Fruit fly (Drosophila melanogaster) whole organism, embryonic: ENCODE results near the gene CG13012.

Source experiments
- B-H1 ChIP-seq: fragments of 200-800 bp; sonication (Bioruptor generic); IDR thresholded peaks from 3 replicates; pipeline ENCODE4 v1.3.6; 2022; ENCODE audit warnings: missing biosample characterization, missing genetic modification characterization
- CG1024 ChIP-seq: fragments of 200-800 bp; sonication (Bioruptor generic); IDR thresholded peaks from 2 replicates; pipeline ENCODE4 v1.3.6; 2022; ENCODE audit warnings: missing biosample characterization, missing genetic modification characterization
- CG11093 ChIP-seq: fragments of 200-800 bp; sonication (Bioruptor generic); IDR thresholded peaks from 3 replicates; pipeline ENCODE4 v1.3.6; 2022; ENCODE audit warnings: missing biosample characterization, missing genetic modification characterization
- CG11695 ChIP-seq: fragments of 200-800 bp; sonication (Bioruptor generic); IDR thresholded peaks from 3 replicates; pipeline ENCODE4 v1.3.6; 2022; ENCODE audit warnings: missing biosample characterization, missing genetic modification characterization
- CG11696 ChIP-seq: fragments of 200-800 bp; sonication (Bioruptor generic); IDR thresholded peaks from 2 replicates; pipeline ENCODE4 v1.3.6; 2022; ENCODE audit warnings: missing biosample characterization, missing genetic modification characterization
- CG12071 ChIP-seq: fragments of 200-800 bp; sonication (Bioruptor generic); optimal IDR thresholded peaks from 3 replicates; lab custom pipeline; 2018; ENCODE audit warnings: missing biosample characterization, mild to moderate bottlenecking, missing genetic modification characterization
- CG13424 ChIP-seq: fragments of 200-800 bp; sonication (Bioruptor generic); optimal IDR thresholded peaks from 2 replicates; lab custom pipeline; 2019; ENCODE audit warnings: missing biosample characterization, mild to moderate bottlenecking, missing genetic modification characterization, moderate library complexity
- CG14014 ChIP-seq: fragments of 200-800 bp; sonication (Bioruptor generic); IDR thresholded peaks from 2 replicates; pipeline ENCODE4 v1.3.6; 2022; ENCODE audit warnings: missing biosample characterization, missing genetic modification characterization
- CG17328 ChIP-seq: fragments of 200-800 bp; sonication (Bioruptor generic); IDR thresholded peaks from 2 replicates; pipeline ENCODE4 v1.3.6; 2022; ENCODE audit warnings: missing biosample characterization, missing genetic modification characterization
- CG17359 ChIP-seq: fragments of 200-800 bp; sonication (Bioruptor generic); optimal IDR thresholded peaks from 3 replicates; lab custom pipeline; 2018; ENCODE audit warnings: missing biosample characterization, mild to moderate bottlenecking, missing genetic modification characterization, moderate library complexity
- CG17829 ChIP-seq: fragments of 200-800 bp; optimal IDR thresholded peaks from 2 replicates; lab custom pipeline; 2019; ENCODE audit warnings: missing biosample characterization, mild to moderate bottlenecking, missing genetic modification characterization, moderate library complexity
- CG1832 ChIP-seq: fragments of 200-800 bp; sonication (Bioruptor generic); optimal IDR thresholded peaks from 2 replicates; lab custom pipeline; 2017; ENCODE audit warnings: missing biosample characterization, mild to moderate bottlenecking, missing genetic modification characterization, inconsistent platforms
- CG2120 ChIP-seq: fragments of 200-800 bp; sonication (Bioruptor generic); optimal IDR thresholded peaks from 3 replicates; lab custom pipeline; 2016; ENCODE audit warnings: missing biosample characterization, missing genetic modification characterization
- CG30403 ChIP-seq: fragments of 200-800 bp; sonication (Bioruptor generic); optimal IDR thresholded peaks from 3 replicates; lab custom pipeline; 2016; ENCODE audit warnings: missing biosample characterization, missing genetic modification characterization
- CG4617 ChIP-seq: fragments of 200-800 bp; sonication (Bioruptor generic); optimal IDR thresholded peaks from 3 replicates; lab custom pipeline; 2016; ENCODE audit warnings: missing biosample characterization, missing genetic modification characterization, borderline replicate concordance
- CG7271 ChIP-seq: fragments of 200-800 bp; sonication (Bioruptor generic); optimal IDR thresholded peaks from 2 replicates; lab custom pipeline; 2018; ENCODE audit warnings: missing biosample characterization, mild to moderate bottlenecking, missing genetic modification characterization, moderate library complexity
- CTCF ChIP-seq: fragments of 200-800 bp; sonication (Bioruptor generic); optimal IDR thresholded peaks from 2 replicates; lab custom pipeline; 2017; ENCODE audit warnings: missing biosample characterization, mild to moderate bottlenecking, missing genetic modification characterization, moderate library complexity
- Dip2 ChIP-seq: fragments of 200-800 bp; sonication (Bioruptor generic); IDR thresholded peaks from 2 replicates; pipeline ENCODE4 v1.3.6; 2022; ENCODE audit warnings: missing biosample characterization, missing genetic modification characterization
- GATAe ChIP-seq: fragments of 200-800 bp; sonication (Bioruptor generic); conservative IDR thresholded peaks from 2 replicates; pipeline ENCODE4 v1.3.6; 2022; ENCODE audit warnings: missing biosample characterization, missing genetic modification characterization
- HLH54F ChIP-seq: fragments of 200-800 bp; sonication (Bioruptor generic); optimal IDR thresholded peaks from 3 replicates; lab custom pipeline; 2016; ENCODE audit warnings: missing biosample characterization, missing genetic modification characterization
- HmgZ ChIP-seq: fragments of 200-800 bp; sonication (Bioruptor generic); optimal IDR thresholded peaks from 2 replicates; lab custom pipeline; 2018; ENCODE audit warnings: missing biosample characterization, mild to moderate bottlenecking, missing genetic modification characterization
- MTF-1 ChIP-seq: fragments of 200-800 bp; sonication (Bioruptor generic); optimal IDR thresholded peaks from 2 replicates; lab custom pipeline; 2018; ENCODE audit warnings: missing biosample characterization, mild to moderate bottlenecking, missing genetic modification characterization, borderline replicate concordance
- Myb ChIP-seq: fragments of 200-800 bp; sonication (Bioruptor generic); optimal IDR thresholded peaks from 2 replicates; lab custom pipeline; 2016; ENCODE audit warnings: missing biosample characterization, missing genetic modification characterization
- Opbp ChIP-seq: fragments of 200-800 bp; sonication (Bioruptor generic); IDR thresholded peaks from 3 replicates; pipeline ENCODE4 v1.3.6; 2022; ENCODE audit warnings: missing biosample characterization, missing genetic modification characterization; ENCODE audit not compliant: partially characterized antibody
- Side ChIP-seq: fragments of 200-800 bp; sonication (Bioruptor generic); optimal IDR thresholded peaks from 2 replicates; lab custom pipeline; 2016; ENCODE audit warnings: missing biosample characterization, missing genetic modification characterization
- Trl ChIP-seq, 3 experiments: fragments of >200 bp in 2 of 3; fragments of 200-800 bp in 1 of 3; sonication (Bioruptor generic) in 1 of 3; optimal IDR thresholded peaks; 2 replicates in 1 of 3; 3 replicates in 2 of 3; lab custom pipeline; 2016 to 2017; ENCODE audit warnings: missing biosample characterization in 1 of 3, missing genetic modification characterization in 1 of 3
- ara ChIP-seq: fragments of 200-800 bp; sonication (Bioruptor generic); IDR thresholded peaks from 2 replicates; pipeline ENCODE4 v1.3.6; 2022; ENCODE audit warnings: missing biosample characterization, missing genetic modification characterization
- bcd ChIP-seq: fragments of 200-800 bp; sonication (Bioruptor generic); optimal IDR thresholded peaks from 2 replicates; lab custom pipeline; 2017; ENCODE audit warnings: missing biosample characterization, mild to moderate bottlenecking, missing genetic modification characterization
- corto ChIP-seq: fragments of 200-800 bp; sonication (Bioruptor generic); optimal IDR thresholded peaks from 2 replicates; lab custom pipeline; 2016; ENCODE audit warnings: missing biosample characterization, mild to moderate bottlenecking, missing genetic modification characterization, moderate library complexity
- crol ChIP-seq: fragments of 200-800 bp; sonication (Bioruptor generic); IDR thresholded peaks from 2 replicates; pipeline ENCODE4 v1.3.6; 2022; ENCODE audit warnings: missing biosample characterization, missing genetic modification characterization
- fd102C ChIP-seq: fragments of 200-800 bp; sonication (Bioruptor generic); optimal IDR thresholded peaks from 2 replicates; lab custom pipeline; 2018; ENCODE audit warnings: missing biosample characterization, mild to moderate bottlenecking, missing genetic modification characterization, moderate library complexity
- gcm ChIP-seq: fragments of 200-800 bp; sonication (Bioruptor generic); optimal IDR thresholded peaks from 2 replicates; lab custom pipeline; 2019; ENCODE audit warnings: missing biosample characterization, mild to moderate bottlenecking, missing genetic modification characterization, moderate library complexity
- gem ChIP-seq: fragments of 200-800 bp; sonication (Bioruptor generic); optimal IDR thresholded peaks from 2 replicates; lab custom pipeline; 2019; ENCODE audit warnings: missing biosample characterization, mild to moderate bottlenecking, missing genetic modification characterization, moderate library complexity
- gt ChIP-seq: fragments of 200-800 bp; sonication (Bioruptor generic); IDR thresholded peaks from 2 replicates; pipeline ENCODE4 v1.3.6; 2022; ENCODE audit warnings: missing biosample characterization, missing genetic modification characterization
- ind ChIP-seq: fragments of 200-800 bp; sonication (Bioruptor generic); optimal IDR thresholded peaks from 3 replicates; lab custom pipeline; 2016; ENCODE audit warnings: missing biosample characterization, missing genetic modification characterization
- kah ChIP-seq: fragments of 200-800 bp; sonication (Bioruptor generic); optimal IDR thresholded peaks from 2 replicates; lab custom pipeline; 2018; ENCODE audit warnings: missing biosample characterization, mild to moderate bottlenecking, missing genetic modification characterization
- kni ChIP-seq: fragments of 200-800 bp; sonication (Bioruptor generic); optimal IDR thresholded peaks from 3 replicates; lab custom pipeline; 2017; ENCODE audit warnings: mild to moderate bottlenecking, missing biosample characterization, missing genetic modification reagents, missing genetic modification characterization
- lab ChIP-seq: fragments of 200-800 bp; sonication (Bioruptor generic); optimal IDR thresholded peaks from 3 replicates; lab custom pipeline; 2017; ENCODE audit warnings: missing biosample characterization, missing genetic modification characterization, mild to moderate bottlenecking, moderate library complexity, missing genetic modification reagents
- lmd ChIP-seq: fragments of 200-800 bp; sonication (Bioruptor generic); IDR thresholded peaks from 2 replicates; pipeline ENCODE4 v1.3.6; 2022; ENCODE audit warnings: missing biosample characterization, missing genetic modification characterization
- p53 ChIP-seq: fragments of 200-800 bp; sonication (Bioruptor generic); optimal IDR thresholded peaks from 2 replicates; lab custom pipeline; 2016; ENCODE audit warnings: missing biosample characterization, missing genetic modification characterization
- sens ChIP-seq: fragments of 200-800 bp; sonication (Bioruptor generic); peaks from one replicate; lab custom pipeline; 2016; ENCODE audit warnings: missing biosample characterization, missing genetic modification characterization
- seq ChIP-seq: fragments of 200-800 bp; sonication (Bioruptor generic); IDR thresholded peaks from 2 replicates; pipeline ENCODE4 v1.3.6; 2022; ENCODE audit warnings: missing biosample characterization, missing genetic modification characterization
- stwl ChIP-seq: fragments of 200-800 bp; sonication (Bioruptor generic); optimal IDR thresholded peaks from 3 replicates; lab custom pipeline; 2018; ENCODE audit warnings: missing biosample characterization, mild to moderate bottlenecking, missing genetic modification characterization, moderate library complexity
- sug ChIP-seq: fragments of 200-800 bp; optimal IDR thresholded peaks from 2 replicates; lab custom pipeline; 2019; ENCODE audit warnings: missing biosample characterization, mild to moderate bottlenecking, missing genetic modification characterization, moderate library complexity
- tgo ChIP-seq: fragments of 200-800 bp; sonication (Bioruptor generic); IDR thresholded peaks from 3 replicates; pipeline ENCODE4 v1.3.6; 2022; ENCODE audit warnings: missing biosample characterization, missing genetic modification characterization
- tll ChIP-seq, 2 experiments: fragments of 200-800 bp in 1 of 2; fragments of >200 bp in 1 of 2; sonication (Bioruptor generic) in 1 of 2; optimal IDR thresholded peaks; 2 replicates each; lab custom pipeline; 2017 to 2019; ENCODE audit warnings: missing biosample characterization in 2 of 2, missing genetic modification characterization in 2 of 2, mild to moderate bottlenecking in 1 of 2, moderate library complexity in 1 of 2
- vvl ChIP-seq: fragments of 200-800 bp; sonication (Bioruptor generic); IDR thresholded peaks from 2 replicates; pipeline ENCODE4 v1.3.6; 2022; ENCODE audit warnings: missing biosample characterization, missing genetic modification characterization
- yki ChIP-seq: fragments of >200 bp; optimal IDR thresholded peaks from 3 replicates; lab custom pipeline; 2018
- zfh1 ChIP-seq: fragments of 200-800 bp; sonication (Bioruptor generic); IDR thresholded peaks from 3 replicates; pipeline ENCODE4 v1.3.6; 2022; ENCODE audit warnings: missing biosample characterization, missing genetic modification characterization

Gene CG13012

DNA sequence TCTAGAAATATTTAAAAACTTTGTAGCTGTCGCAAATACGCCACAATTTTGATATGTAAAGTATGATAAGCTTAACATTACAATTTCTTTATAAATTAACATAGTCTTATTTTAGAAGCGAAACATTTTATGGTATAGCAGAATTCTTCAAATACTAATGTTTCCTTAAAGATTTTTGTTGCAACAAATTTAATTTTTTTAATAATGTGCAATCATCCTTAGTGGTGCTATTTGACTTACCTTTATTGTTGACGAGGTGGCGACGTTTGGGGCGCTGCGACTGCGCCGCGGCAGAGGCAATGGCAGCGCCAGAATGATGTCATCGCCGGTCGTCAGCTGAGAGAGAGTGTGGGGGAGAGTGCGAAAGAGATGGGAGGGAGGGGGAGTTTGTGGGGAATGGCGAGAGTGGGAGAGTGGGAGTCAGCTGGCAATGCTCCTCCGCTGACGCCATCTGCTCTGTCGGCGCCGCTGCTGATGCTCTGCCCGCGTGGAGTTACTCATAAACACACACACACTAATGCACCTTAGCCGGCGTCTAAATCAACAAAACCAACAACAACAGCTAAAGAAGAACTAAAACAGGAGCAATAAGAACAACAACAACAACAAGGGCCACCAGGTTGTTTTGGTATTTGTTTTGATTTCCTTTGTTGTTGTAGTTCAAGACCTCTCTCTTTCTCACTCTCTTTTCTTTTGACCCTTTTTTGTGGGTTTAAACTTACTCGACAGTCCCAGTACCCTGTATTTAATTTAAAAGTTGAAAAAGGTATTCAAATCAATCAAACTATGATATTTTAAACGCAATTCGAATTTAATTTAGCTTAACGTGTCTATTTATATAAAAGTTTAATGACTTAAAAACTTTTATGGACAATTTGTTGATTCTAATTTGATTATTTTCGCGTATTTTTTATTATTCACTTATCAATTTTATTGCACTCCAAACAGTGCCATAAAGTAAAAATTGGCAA lies 46.9 kb upstream of the CG13012 start (continued):
- TF ChIP-seq tll (GFP tag; optimal IDR thresholded peaks at IDR 0.05; lab: Kevin White, UChicago) (no peak), Trl (optimal IDR thresholded peaks at IDR 0.05; lab: Kevin White, UChicago) (peak; percentile 36 to 39), Trl (GFP tag; optimal IDR thresholded peaks at IDR 0.05; lab: Kevin White, UChicago) (no peak), ind (GFP tag; lab: Kevin White, UChicago) (peak; percentile 34), p53 (GFP tag; lab: Kevin White, UChicago) (no peak), crol (peak; percentile 93), CG2120 (GFP tag; lab: Kevin White, UChicago) (peak; percentile 86), B-H1 (peak; percentile 54), CG30403 (GFP tag; lab: Kevin White, UChicago) (peak; percentile 83), CG11696 (GFP tag; lab: Robert Waterston, UW) (peak; percentile 88), ara (GFP tag; lab: Robert Waterston, UW) (peak; percentile 55; the same call in 1 of the 2 replicates), yki (lab: Kevin White, UChicago) (no peak), bcd (peak; percentile 60), seq (GFP tag; lab: Robert Waterston, UW) (peak; percentile 78), kah (GFP tag; lab: Kevin White, UChicago) (peak; percentile 30), MTF-1 (GFP tag; lab: Kevin White, UChicago) (no peak), tgo (GFP tag; lab: Robert Waterston, UW) (peak; percentile 69), fd102C (GFP tag; lab: Kevin White, UChicago) (no peak), vvl (GFP tag; lab: Robert Waterston, UW) (peak; percentile 51), CG7271 (no peak), sens (GFP tag; lab: Kevin White, UChicago) (peak; percentile 96), gcm (GFP tag; lab: Kevin White, UChicago) (peak; percentile 71), CG12071 (GFP tag; lab: Kevin White, UChicago) (peak; percentile 17), CG1832 (no peak), Opbp (GFP tag; lab: Robert Waterston, UW) (no peak), lmd (GFP tag; lab: Robert Waterston, UW) (peak; percentile 82), HLH54F (GFP tag; lab: Kevin White, UChicago) (no peak), zfh1 (GFP tag; lab: Robert Waterston, UW) (peak; percentile 60; the same call in 1 of the 3 replicates), lab (peak; percentile 78), CG4617 (GFP tag; lab: Kevin White, UChicago) (no peak), stwl (tag; lab: Kevin White, UChicago) (no peak), Dip2 (GFP tag; lab: Robert Waterston, UW) (no peak), kni (GFP tag; lab: Kevin White, UChicago) (no peak), Side (GFP tag; lab: Kevin White, UChicago) (peak; percentile 24), CG17359 (tag; lab: Kevin White, UChicago) (peak; percentile 45), CG11093 (GFP tag; lab: Robert Waterston, UW) (no peak), HmgZ (peak; percentile 59), CG17328 (GFP tag; lab: Robert Waterston, UW) (peak; percentile 76), sug (tag; lab: Kevin White, UChicago) (peak; percentile 47), CG14014 (GFP tag; lab: Robert Waterston, UW) (no peak), Myb (peak; percentile 23), GATAe (GFP tag; lab: Robert Waterston, UW) (no peak), CG13424 (tag; lab: Kevin White, UChicago) (peak; percentile 85), CG1024 (0 out of 2 replicates have a peak, but pooled peaks have one; percentile 10), CTCF (GFP tag; lab: Kevin White, UChicago) (peak; percentile 48), gem (peak; percentile 91), CG11695 (GFP tag; lab: Robert Waterston, UW) (peak; percentile 81), gt (GFP tag; lab: Robert Waterston, UW) (no peak), CG17829 (peak; percentile 66), corto (no peak)
